Worm (Caenorhabditis elegans) whole organism, L4 larva: ENCODE results near the gene rpl-20.

ENCODE experiments used
- F10B5.3 ChIP-seq: sonication (generic microtip); optimal IDR thresholded peaks from 2 replicates; lab custom pipeline; 2016; ENCODE audit warnings: mild to moderate bottlenecking, missing genetic modification characterization, missing compliant biosample characterization
- Y75B8A.6 ChIP-seq: fragments of 200-800 bp; sonication (Bioruptor generic); IDR thresholded peaks from 2 replicates; pipeline ENCODE4 v1.3.6; 2022; ENCODE audit warnings: missing genetic modification reagents, missing genetic modification characterization, missing compliant biosample characterization
- ZK337.2 ChIP-seq: fragments of 200-800 bp; sonication (Bioruptor generic); IDR thresholded peaks from 2 replicates; pipeline ENCODE4 v1.3.6; 2022; ENCODE audit warnings: missing genetic modification reagents, missing genetic modification characterization, missing compliant biosample characterization
- ceh-32 ChIP-seq: sonication (generic microtip); optimal IDR thresholded peaks from 2 replicates; lab custom pipeline; 2016; ENCODE audit warnings: mild to moderate bottlenecking, missing genetic modification characterization, missing compliant biosample characterization; ENCODE audit not compliant: poor library complexity
- ceh-44 ChIP-seq: fragments of 200-800 bp; sonication (Bioruptor generic); IDR thresholded peaks from 2 replicates; pipeline ENCODE4 v1.3.6; 2022; ENCODE audit warnings: missing genetic modification reagents, missing genetic modification characterization, missing compliant biosample characterization
- ceh-62 ChIP-seq: sonication (generic microtip); optimal IDR thresholded peaks from 2 replicates; lab custom pipeline; 2017; ENCODE audit warnings: missing biosample characterization, missing genetic modification characterization
- ces-1 ChIP-seq: fragments of 150-350 bp; sonication (generic microtip); optimal IDR thresholded peaks from 4 replicates; lab custom pipeline; 2014; ENCODE audit warnings: missing biosample characterization, missing genetic modification reagents, missing genetic modification characterization
- daf-12 ChIP-seq: fragments of 150-350 bp; optimal IDR thresholded peaks from 2 replicates; lab custom pipeline; 2014; ENCODE audit warnings: missing biosample characterization, missing genetic modification reagents, missing genetic modification characterization
- daf-16 ChIP-seq, 3 experiments: sonication (generic microtip); optimal IDR thresholded peaks; 2 replicates each; lab custom pipeline; 2016 to 2017; ENCODE audit warnings: missing genetic modification characterization in 3 of 3, missing genetic modification reagents in 3 of 3, mild to moderate bottlenecking in 2 of 3, missing compliant biosample characterization in 2 of 3, missing biosample characterization in 1 of 3, moderate library complexity in 1 of 3
- dmd-6 ChIP-seq: fragments of 200-800 bp; sonication (Bioruptor generic); IDR thresholded peaks from 2 replicates; pipeline ENCODE4 v1.3.6; 2022; ENCODE audit warnings: missing genetic modification reagents, missing genetic modification characterization, missing compliant biosample characterization
- dpl-1 ChIP-seq: fragments of 150-350 bp; optimal IDR thresholded peaks from 2 replicates; lab custom pipeline; 2014; ENCODE audit warnings: missing biosample characterization, missing genetic modification reagents, missing genetic modification characterization
- dve-1 ChIP-seq: sonication (generic microtip); optimal IDR thresholded peaks from 2 replicates; lab custom pipeline; 2017; ENCODE audit warnings: antibody characterized with exemption, mild to moderate bottlenecking, missing genetic modification characterization, missing compliant biosample characterization; ENCODE audit not compliant: insufficient read depth
- egl-43 ChIP-seq: fragments of 200-800 bp; sonication (Bioruptor generic); IDR thresholded peaks from 2 replicates; pipeline ENCODE4 v1.3.6; 2022; ENCODE audit warnings: missing genetic modification reagents, missing genetic modification characterization, missing compliant biosample characterization
- fos-1 ChIP-seq: fragments of 150-350 bp; optimal IDR thresholded peaks from 2 replicates; lab custom pipeline; 2014; ENCODE audit warnings: missing biosample characterization, missing genetic modification characterization
- hif-1 ChIP-seq, 2 experiments: sonication (generic microtip); optimal IDR thresholded peaks; 2 replicates each; lab custom pipeline; 2016 to 2017; ENCODE audit warnings: missing compliant biosample characterization in 2 of 2, missing genetic modification characterization in 2 of 2, missing genetic modification reagents in 2 of 2, missing genotype in 2 of 2, mild to moderate bottlenecking in 1 of 2
- hlh-11 ChIP-seq: fragments of 200-800 bp; sonication (Bioruptor generic); optimal IDR thresholded peaks from 2 replicates; lab custom pipeline; 2018; ENCODE audit warnings: mild to moderate bottlenecking, missing genetic modification characterization, missing compliant biosample characterization
- hlh-30 ChIP-seq: sonication (generic microtip); optimal IDR thresholded peaks from 2 replicates; lab custom pipeline; 2017; ENCODE audit warnings: antibody characterized with exemption, mild to moderate bottlenecking, missing genetic modification characterization, missing compliant biosample characterization; ENCODE audit not compliant: insufficient read depth
- hmg-1.1 ChIP-seq: fragments of 200-800 bp; sonication (Bioruptor generic); IDR thresholded peaks from 2 replicates; pipeline ENCODE4 v1.3.6; 2022; ENCODE audit warnings: missing genetic modification reagents, missing genetic modification characterization, missing compliant biosample characterization
- lin-38 ChIP-seq: fragments of 200-800 bp; sonication (Bioruptor generic); IDR thresholded peaks from 2 replicates; pipeline ENCODE4 v1.3.6; 2022; ENCODE audit warnings: missing genetic modification reagents, missing genetic modification characterization, missing compliant biosample characterization
- lsy-2 ChIP-seq, 2 experiments: fragments of 150-350 bp in 1 of 2; sonication (generic microtip) in 1 of 2; optimal IDR thresholded peaks; 2 replicates each; lab custom pipeline; 2014 to 2017; ENCODE audit warnings: missing biosample characterization in 2 of 2, missing genetic modification characterization in 2 of 2
- madf-9 ChIP-seq: fragments of 200-800 bp; sonication (Bioruptor generic); conservative IDR thresholded peaks from 2 replicates; pipeline ENCODE4 v1.3.6; 2022; ENCODE audit warnings: missing genetic modification reagents, missing genetic modification characterization, missing compliant biosample characterization
- mdl-1 ChIP-seq, 2 experiments: fragments of 150-350 bp in 1 of 2; sonication (generic microtip) in 1 of 2; optimal IDR thresholded peaks; 2 replicates each; lab custom pipeline; 2014 to 2017; ENCODE audit warnings: missing biosample characterization in 2 of 2, missing genetic modification characterization in 2 of 2
- mep-1 ChIP-seq: fragments of 150-350 bp; sonication (generic microtip); optimal IDR thresholded peaks from 3 replicates; lab custom pipeline; 2014; ENCODE audit warnings: missing biosample characterization, missing genetic modification characterization
- mes-2 ChIP-seq: sonication (generic microtip); optimal IDR thresholded peaks from 2 replicates; lab custom pipeline; 2016; ENCODE audit warnings: missing genotype, mild to moderate bottlenecking, missing genetic modification characterization, missing compliant biosample characterization; ENCODE audit not compliant: poor library complexity, severe bottlenecking
- mxl-3 ChIP-seq: fragments of 200-800 bp; sonication (Bioruptor generic); optimal IDR thresholded peaks from 2 replicates; lab custom pipeline; 2018; ENCODE audit warnings: mild to moderate bottlenecking, missing genetic modification characterization, missing compliant biosample characterization
- nhr-102 ChIP-seq: sonication (generic microtip); optimal IDR thresholded peaks from 2 replicates; lab custom pipeline; 2016; ENCODE audit warnings: mild to moderate bottlenecking, missing genetic modification characterization, moderate library complexity, missing compliant biosample characterization
- nhr-28 ChIP-seq: fragments of 150-350 bp; optimal IDR thresholded peaks from 2 replicates; lab custom pipeline; 2014; ENCODE audit warnings: missing biosample characterization, missing genetic modification characterization
- nhr-48 ChIP-seq: sonication (generic microtip); optimal IDR thresholded peaks from 2 replicates; lab custom pipeline; 2016; ENCODE audit warnings: mild to moderate bottlenecking, missing genetic modification characterization, missing compliant biosample characterization
- nhr-76 ChIP-seq: fragments of 150-350 bp; optimal IDR thresholded peaks from 2 replicates; lab custom pipeline; 2014; ENCODE audit warnings: missing biosample characterization, missing genetic modification characterization
- nhr-77 ChIP-seq: fragments of 150-350 bp; optimal IDR thresholded peaks from 2 replicates; lab custom pipeline; 2014; ENCODE audit warnings: missing biosample characterization, missing genetic modification characterization
- pha-4 ChIP-seq, 2 experiments: fragments of 150-350 bp in 1 of 2; fragments of 200-800 bp in 1 of 2; sonication (Bioruptor generic) in 1 of 2; IDR thresholded peaks in 1 of 2; optimal IDR thresholded peaks in 1 of 2; 2 replicates each; pipeline versions ENCODE4 v1.3.6 to Lab custom; 2014 to 2022; ENCODE audit warnings: missing genetic modification characterization in 2 of 2, missing genetic modification reagents in 2 of 2, missing biosample characterization in 1 of 2, missing compliant biosample characterization in 1 of 2
- set-16 ChIP-seq: fragments of 200-800 bp; sonication (Bioruptor generic); IDR thresholded peaks from 2 replicates; pipeline ENCODE4 v1.3.6; 2022; ENCODE audit warnings: missing genetic modification reagents, missing genetic modification characterization, missing compliant biosample characterization
- skn-1 ChIP-seq: fragments of 150-350 bp; optimal IDR thresholded peaks from 2 replicates; lab custom pipeline; 2014; ENCODE audit warnings: missing biosample characterization, missing genetic modification characterization
- unc-62 ChIP-seq, 3 experiments: fragments of 150-350 bp in 1 of 3; sonication (generic microtip); optimal IDR thresholded peaks in 2 of 3; peaks in 1 of 3; 1 replicate in 1 of 3; 2 replicates in 2 of 3; lab custom pipeline; 2014 to 2017; ENCODE audit warnings: missing biosample characterization in 3 of 3, missing genetic modification characterization in 3 of 3, missing genetic modification reagents in 3 of 3, missing genotype in 1 of 3
- zfp-3 ChIP-seq: fragments of 200-800 bp; sonication (Bioruptor generic); conservative IDR thresholded peaks from 2 replicates; pipeline ENCODE4 v1.3.6; 2022; ENCODE audit warnings: missing genetic modification reagents, missing genetic modification characterization, missing compliant biosample characterization
- ztf-7 ChIP-seq: fragments of 150-350 bp; optimal IDR thresholded peaks from 2 replicates; lab custom pipeline; 2014; ENCODE audit warnings: missing biosample characterization, missing genetic modification characterization

rpl-20 gene

ce11 chrIV:4789445-4789844 is 39.9 kb upstream of the rpl-20 start, which contains the start of gene R11E3.1:
TSS of gene R11E3.1 (plus strand) at chrIV:4789745.
- TF ChIP-seq ceh-44 (GFP tag; lab: Robert Waterston, UW) (no peak), fos-1 (tag; lab: Kevin White, UChicago) (no peak)

DNA sequence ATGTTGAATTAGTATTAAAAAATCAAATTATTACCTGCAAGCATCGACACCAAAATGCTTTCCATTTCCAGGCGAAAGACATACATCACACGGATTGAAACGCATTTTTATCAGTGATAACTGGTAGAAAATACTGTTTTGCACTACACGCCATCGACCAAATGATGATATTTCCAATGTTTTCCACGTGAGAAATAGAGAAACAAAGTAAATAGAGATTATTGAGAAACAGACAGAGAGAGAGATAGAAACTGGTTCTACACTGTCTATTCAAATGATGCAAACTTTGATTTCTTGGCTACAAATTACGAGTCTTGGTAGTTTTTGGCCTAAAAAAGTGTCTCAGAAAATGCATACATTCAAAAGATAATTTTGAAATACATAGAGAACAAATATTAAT is 38.8 kb upstream of the rpl-20 start, which contains the start of gene nhr-104:
nhr-104 (minus strand) TSS at position 361 of the 400 bp plus-strand sequence.
- TF ChIP-seq ceh-62 (no peak), hmg-1.1 (GFP tag; lab: Robert Waterston, UW) (0 out of 2 replicates have a peak, but pooled peaks have one; percentile 17), dve-1 (tag; lab: Kevin White, UChicago) (peak; percentile 81), hif-1 (tag; optimal IDR thresholded peaks at IDR 0.05; lab: Kevin White, UChicago) (peak in 1 of 2 experiments; percentile 33), lin-38 (GFP tag; lab: Robert Waterston, UW) (no peak), daf-12 (no peak), ces-1 (GFP tag; lab: Kevin White, UChicago) (no peak), hlh-30 (tag; lab: Kevin White, UChicago) (peak; percentile 67), hlh-11 (tag; lab: Kevin White, UChicago) (peak; percentile 80), egl-43 (GFP tag; lab: Robert Waterston, UW) (no peak), madf-9 (GFP tag; lab: Robert Waterston, UW) (no peak), mep-1 (tag; lab: Kevin White, UChicago) (peak; percentile 45), zfp-3 (no peak), set-16 (GFP tag; lab: Robert Waterston, UW) (no peak), nhr-48 (tag; lab: Kevin White, UChicago) (peak; percentile 63), mxl-3 (GFP tag; lab: Kevin White, UChicago) (peak; percentile 45), skn-1 (no peak), dpl-1 (no peak), nhr-28 (tag; lab: Kevin White, UChicago) (peak; percentile 98), mes-2 (tag; lab: Kevin White, UChicago) (peak; percentile 35), daf-16 (GFP tag; optimal IDR thresholded peaks at IDR 0.05; lab: Kevin White, UChicago) (no peak), daf-16 (tag; optimal IDR thresholded peaks at IDR 0.05; lab: Kevin White, UChicago) (peak; percentile 97), nhr-76 (no peak), nhr-77 (tag; lab: Kevin White, UChicago) (peak; percentile 83), lsy-2 (tag; optimal IDR thresholded peaks at IDR 0.05; lab: Kevin White, UChicago) (peak in 1 of 2 experiments; percentile 59), ztf-7 (tag; lab: Kevin White, UChicago) (peak; percentile 14), pha-4 (GFP tag; IDR thresholded peaks at IDR 0.05; lab: Robert Waterston, UW) (no peak), pha-4 (tag; optimal IDR thresholded peaks at IDR 0.05; lab: Kevin White, UChicago) (peak; percentile 26), ZK337.2 (GFP tag; lab: Robert Waterston, UW) (no peak), dmd-6 (GFP tag; lab: Robert Waterston, UW) (peak; percentile 72), F10B5.3 (tag; lab: Kevin White, UChicago) (no peak), Y75B8A.6 (GFP tag; lab: Robert Waterston, UW) (no peak), ceh-32 (tag; lab: Kevin White, UChicago) (no peak), unc-62 (GFP tag; optimal IDR thresholded peaks at IDR 0.05 in 1 of 2; lab: Kevin White, UChicago) (peak in 1 of 2 experiments; percentile 92), unc-62 (tag; optimal IDR thresholded peaks at IDR 0.05; lab: Kevin White, UChicago) (no peak), nhr-102 (peak; percentile 7), mdl-1 (tag; optimal IDR thresholded peaks at IDR 0.05; lab: Kevin White, UChicago) (peak in 1 of 2 experiments; percentile 86)
